Fruit fly (Drosophila melanogaster) whole organism, embryonic: ENCODE results near the gene Hexo1.
A peak's percentile ranks its signal among the peaks of the same experiment; 100 is the strongest.

ENCODE experiments used
- ATbp ChIP-seq: fragments of 200-800 bp; sonication (Bioruptor generic); optimal IDR thresholded peaks from 2 replicates; lab custom pipeline; 2017; ENCODE audit warnings: missing biosample characterization, mild to moderate bottlenecking, missing genetic modification characterization, missing genetic modification reagents
- B-H1 ChIP-seq: fragments of 200-800 bp; sonication (Bioruptor generic); IDR thresholded peaks from 3 replicates; pipeline ENCODE4 v1.3.6; 2022; ENCODE audit warnings: missing biosample characterization, missing genetic modification characterization
- B-H2 ChIP-seq: fragments of 200-800 bp; sonication (Bioruptor generic); optimal IDR thresholded peaks from 2 replicates; lab custom pipeline; 2018; ENCODE audit warnings: missing biosample characterization, mild to moderate bottlenecking, missing genetic modification characterization
- CG10209 ChIP-seq: fragments of 200-800 bp; sonication (Bioruptor generic); optimal IDR thresholded peaks from 3 replicates; lab custom pipeline; 2017; ENCODE audit warnings: missing biosample characterization, mild to moderate bottlenecking, missing genetic modification characterization, missing genetic modification reagents
- CG10274 ChIP-seq: fragments of 200-800 bp; sonication (Bioruptor generic); optimal IDR thresholded peaks from 3 replicates; lab custom pipeline; 2017; ENCODE audit warnings: missing biosample characterization, mild to moderate bottlenecking, missing genetic modification characterization
- CG10959 ChIP-seq: fragments of 200-800 bp; sonication (Bioruptor generic); IDR thresholded peaks from 2 replicates; pipeline ENCODE4 v1.3.6; 2022; ENCODE audit warnings: missing biosample characterization, missing genetic modification characterization
- CG11456 ChIP-seq: fragments of 200-800 bp; sonication (Bioruptor generic); IDR thresholded peaks from 3 replicates; pipeline ENCODE4 v1.3.6; 2022; ENCODE audit warnings: missing biosample characterization, missing genetic modification characterization
- CG13894 ChIP-seq: fragments of 200-800 bp; sonication (Bioruptor generic); optimal IDR thresholded peaks from 3 replicates; lab custom pipeline; 2018; ENCODE audit warnings: missing biosample characterization, mild to moderate bottlenecking, missing genetic modification characterization, moderate library complexity
- CG15011 ChIP-seq: fragments of 200-800 bp; sonication (Bioruptor generic); optimal IDR thresholded peaks from 3 replicates; lab custom pipeline; 2018; ENCODE audit warnings: missing biosample characterization, mild to moderate bottlenecking, missing genetic modification characterization
- CG17186 ChIP-seq: fragments of 200-800 bp; sonication (Bioruptor generic); optimal IDR thresholded peaks from 3 replicates; lab custom pipeline; 2017; ENCODE audit warnings: missing biosample characterization, missing genetic modification reagents, missing genetic modification characterization
- CG17802 ChIP-seq: fragments of 200-800 bp; sonication (Bioruptor generic); optimal IDR thresholded peaks from 2 replicates; lab custom pipeline; 2018; ENCODE audit warnings: missing biosample characterization, mild to moderate bottlenecking, missing genetic modification characterization, moderate library complexity
- CG31365 ChIP-seq: fragments of 200-800 bp; sonication (Bioruptor generic); optimal IDR thresholded peaks from 2 replicates; lab custom pipeline; 2018; ENCODE audit warnings: missing biosample characterization, mild to moderate bottlenecking, missing genetic modification characterization
- CG3847 ChIP-seq: fragments of 200-800 bp; sonication (Bioruptor generic); IDR thresholded peaks from 2 replicates; pipeline ENCODE4 v1.3.6; 2022; ENCODE audit warnings: missing biosample characterization, missing genetic modification characterization
- CG42726 ChIP-seq: fragments of 200-800 bp; sonication (Bioruptor generic); IDR thresholded peaks from 2 replicates; pipeline ENCODE4 v1.3.6; 2022; ENCODE audit warnings: missing biosample characterization, missing genetic modification characterization; ENCODE audit not compliant: partially characterized antibody
- CG4854 ChIP-seq: fragments of 200-800 bp; sonication (Bioruptor generic); optimal IDR thresholded peaks from 2 replicates; lab custom pipeline; 2016; ENCODE audit warnings: missing biosample characterization, missing genetic modification characterization, inconsistent platforms
- CG8388 ChIP-seq: fragments of 200-800 bp; sonication (Bioruptor generic); optimal IDR thresholded peaks from 2 replicates; lab custom pipeline; 2019; ENCODE audit warnings: missing biosample characterization, mild to moderate bottlenecking, missing genetic modification characterization, moderate library complexity
- CG8478 ChIP-seq: fragments of >200 bp; optimal IDR thresholded peaks from 2 replicates; lab custom pipeline; 2018
- CG9817 ChIP-seq: fragments of 200-800 bp; sonication (Bioruptor generic); optimal IDR thresholded peaks from 2 replicates; lab custom pipeline; 2018; ENCODE audit warnings: missing biosample characterization, mild to moderate bottlenecking, missing genetic modification characterization, moderate library complexity
- Dek ChIP-seq: fragments of 200-800 bp; sonication (Bioruptor generic); optimal IDR thresholded peaks from 3 replicates; lab custom pipeline; 2019; ENCODE audit warnings: missing biosample characterization, mild to moderate bottlenecking, missing genetic modification characterization, moderate library complexity
- Gug ChIP-seq: fragments of 200-800 bp; sonication (Bioruptor generic); IDR thresholded peaks from 4 replicates; pipeline ENCODE4 v1.3.6; 2022; ENCODE audit warnings: missing biosample characterization, missing genetic modification characterization
- H2.0 ChIP-seq: fragments of 200-800 bp; sonication (Bioruptor generic); IDR thresholded peaks from 2 replicates; pipeline ENCODE4 v1.3.6; 2022; ENCODE audit warnings: missing biosample characterization, missing genetic modification characterization
- HLH4C ChIP-seq: fragments of 200-800 bp; sonication (Bioruptor generic); IDR thresholded peaks from 3 replicates; pipeline ENCODE4 v1.3.6; 2022; ENCODE audit warnings: missing biosample characterization, missing genetic modification characterization; ENCODE audit not compliant: partially characterized antibody
- Hsf ChIP-seq: fragments of 200-800 bp; sonication (Bioruptor generic); optimal IDR thresholded peaks from 3 replicates; lab custom pipeline; 2016; ENCODE audit warnings: missing biosample characterization, missing genetic modification characterization
- Lhr ChIP-seq: fragments of 200-800 bp; sonication (Bioruptor generic); optimal IDR thresholded peaks from 3 replicates; lab custom pipeline; 2017; ENCODE audit warnings: mild to moderate bottlenecking, missing biosample characterization, missing genetic modification reagents, missing genetic modification characterization
- Lpt ChIP-seq: fragments of >200 bp; optimal IDR thresholded peaks from 2 replicates; lab custom pipeline; 2018; ENCODE audit warnings: missing biosample characterization, missing genetic modification characterization
- MTF-1 ChIP-seq: fragments of 200-800 bp; sonication (Bioruptor generic); optimal IDR thresholded peaks from 2 replicates; lab custom pipeline; 2018; ENCODE audit warnings: missing biosample characterization, mild to moderate bottlenecking, missing genetic modification characterization, borderline replicate concordance
- NK7.1 ChIP-seq: fragments of 200-800 bp; sonication (Bioruptor generic); optimal IDR thresholded peaks from 3 replicates; lab custom pipeline; 2016; ENCODE audit warnings: missing biosample characterization, missing genetic modification characterization
- Neu2 ChIP-seq: fragments of 200-800 bp; sonication (Bioruptor generic); optimal IDR thresholded peaks from 3 replicates; lab custom pipeline; 2016; ENCODE audit warnings: missing biosample characterization, missing genetic modification characterization, borderline replicate concordance
- Nf-YB ChIP-seq: fragments of 200-800 bp; sonication (Bioruptor generic); optimal IDR thresholded peaks from 3 replicates; lab custom pipeline; 2019; ENCODE audit warnings: missing biosample characterization, mild to moderate bottlenecking, missing genetic modification characterization, moderate library complexity
- Six4 ChIP-seq: fragments of 200-800 bp; sonication (Bioruptor generic); optimal IDR thresholded peaks from 2 replicates; lab custom pipeline; 2016; ENCODE audit warnings: missing biosample characterization, missing genetic modification characterization
- TFAM ChIP-seq: fragments of 200-800 bp; sonication (Bioruptor generic); optimal IDR thresholded peaks from 2 replicates; lab custom pipeline; 2017; ENCODE audit warnings: missing biosample characterization, missing genetic modification characterization, inconsistent platforms
- ase ChIP-seq: fragments of 200-800 bp; sonication (Bioruptor generic); IDR thresholded peaks from 3 replicates; pipeline ENCODE4 v1.3.6; 2022; ENCODE audit warnings: missing biosample characterization, missing genetic modification characterization
- chn ChIP-seq: fragments of 200-800 bp; sonication (Bioruptor generic); optimal IDR thresholded peaks from 2 replicates; lab custom pipeline; 2016; ENCODE audit warnings: missing biosample characterization, missing genetic modification characterization
- ci ChIP-seq: fragments of 200-800 bp; sonication (Bioruptor generic); IDR thresholded peaks from 3 replicates; pipeline ENCODE4 v1.3.6; 2022; ENCODE audit warnings: missing biosample characterization, missing genetic modification characterization
- danr ChIP-seq: fragments of 200-800 bp; sonication (Bioruptor generic); IDR thresholded peaks from 2 replicates; pipeline ENCODE4 v1.3.6; 2022; ENCODE audit warnings: missing biosample characterization, missing genetic modification characterization
- dimm ChIP-seq: fragments of 200-800 bp; sonication (Bioruptor generic); IDR thresholded peaks from 2 replicates; pipeline ENCODE4 v1.3.6; 2022; ENCODE audit warnings: missing biosample characterization, missing genetic modification characterization
- dpn ChIP-seq, 2 experiments: fragments of 200-800 bp; sonication (Bioruptor generic); optimal IDR thresholded peaks; 3 replicates each; lab custom pipeline; 2016; ENCODE audit warnings: missing biosample characterization in 2 of 2, missing genetic modification characterization in 2 of 2
- ftz-f1 ChIP-seq: fragments of 200-800 bp; sonication (Bioruptor generic); optimal IDR thresholded peaks from 2 replicates; lab custom pipeline; 2016; ENCODE audit warnings: missing biosample characterization, missing genetic modification characterization
- grn ChIP-seq: fragments of 200-800 bp; sonication (Bioruptor generic); optimal IDR thresholded peaks from 3 replicates; lab custom pipeline; 2017; ENCODE audit warnings: missing biosample characterization, missing genetic modification characterization
- hbn ChIP-seq: fragments of 200-800 bp; sonication (Bioruptor generic); IDR thresholded peaks from 2 replicates; pipeline ENCODE4 v1.3.6; 2022; ENCODE audit warnings: missing biosample characterization, missing genetic modification characterization; ENCODE audit not compliant: partially characterized antibody
- kay ChIP-seq: fragments of 200-800 bp; sonication (Bioruptor generic); optimal IDR thresholded peaks from 2 replicates; lab custom pipeline; 2016; ENCODE audit warnings: missing biosample characterization, missing genetic modification characterization
- lbe ChIP-seq: fragments of 200-800 bp; sonication (Bioruptor generic); optimal IDR thresholded peaks from 2 replicates; lab custom pipeline; 2016; ENCODE audit warnings: missing biosample characterization, mild to moderate bottlenecking, missing genetic modification characterization
- nau ChIP-seq: fragments of 200-800 bp; sonication (Bioruptor generic); optimal IDR thresholded peaks from 3 replicates; lab custom pipeline; 2017; ENCODE audit warnings: missing biosample characterization, mild to moderate bottlenecking, missing genetic modification characterization, missing genetic modification reagents
- p53 ChIP-seq: fragments of 200-800 bp; sonication (Bioruptor generic); optimal IDR thresholded peaks from 2 replicates; lab custom pipeline; 2016; ENCODE audit warnings: missing biosample characterization, missing genetic modification characterization
- repo ChIP-seq: fragments of 200-800 bp; sonication (Bioruptor generic); optimal IDR thresholded peaks from 2 replicates; lab custom pipeline; 2016; ENCODE audit warnings: missing biosample characterization, missing genetic modification characterization
- schlank ChIP-seq: fragments of 200-800 bp; sonication (Bioruptor generic); optimal IDR thresholded peaks from 2 replicates; lab custom pipeline; 2018; ENCODE audit warnings: missing biosample characterization, mild to moderate bottlenecking, missing genetic modification characterization
- slou ChIP-seq: fragments of 200-800 bp; sonication (Bioruptor generic); optimal IDR thresholded peaks from 3 replicates; lab custom pipeline; 2016; ENCODE audit warnings: missing biosample characterization, missing genetic modification characterization
- tio ChIP-seq: fragments of 200-800 bp; sonication (Bioruptor generic); optimal IDR thresholded peaks from 2 replicates; lab custom pipeline; 2017; ENCODE audit warnings: missing biosample characterization, missing genetic modification characterization, inconsistent platforms
- usp ChIP-seq: fragments of >200 bp; optimal IDR thresholded peaks from 2 replicates; lab custom pipeline; 2017; ENCODE audit warnings: missing biosample characterization, missing genetic modification characterization
- vnd ChIP-seq: fragments of 200-800 bp; sonication (Bioruptor generic); IDR thresholded peaks from 3 replicates; pipeline ENCODE4 v1.3.6; 2022; ENCODE audit warnings: missing biosample characterization, missing genetic modification characterization; ENCODE audit not compliant: partially characterized antibody
- zf30C ChIP-seq: fragments of 200-800 bp; sonication (Bioruptor generic); optimal IDR thresholded peaks from 3 replicates; lab custom pipeline; 2018; ENCODE audit warnings: missing biosample characterization, mild to moderate bottlenecking, missing genetic modification characterization

Hexo1 gene

DNA sequence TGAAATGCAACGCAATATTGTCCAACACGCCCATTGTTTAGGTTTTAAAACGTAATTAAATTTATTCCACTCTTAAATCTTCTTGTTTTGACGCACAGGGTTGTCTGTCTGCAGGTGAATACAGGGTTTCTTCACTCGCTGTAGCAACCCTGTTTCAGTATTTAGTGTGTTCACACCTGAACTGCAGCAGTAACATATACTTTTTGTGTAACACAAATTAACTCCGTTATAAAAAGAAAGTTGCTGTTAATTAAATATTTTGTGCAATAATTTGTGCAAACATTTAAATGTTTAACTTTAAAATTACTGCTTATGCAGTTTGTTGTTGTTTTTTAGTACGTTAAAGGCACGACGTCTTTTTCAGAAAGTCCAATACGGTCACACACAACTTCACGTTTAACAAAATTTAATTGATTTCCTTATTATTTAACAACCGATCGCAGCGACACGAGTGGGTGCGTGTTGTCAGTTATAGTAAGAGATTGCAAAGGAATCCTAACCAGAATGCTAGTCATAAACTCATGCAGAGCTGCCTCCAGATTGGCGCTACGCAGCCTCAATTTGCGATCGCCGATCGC, 3.8 kb downstream of the Hexo1 start, which contains the start of the genes CG15012 and Fdx2 (continued):
- peak; percentile 25 to 33 for TF ChIP-seq dpn (GFP tag; optimal IDR thresholded peaks at IDR 0.05; lab: Kevin White, UChicago)
- no peak for TF ChIP-seq CG10959
- TF ChIP-seq nau: no peak
- TF ChIP-seq ci: peak; percentile 13; the same call in 1 of the 3 replicates
- TF ChIP-seq CG9817 (tag; lab: Kevin White, UChicago): no peak
- TF ChIP-seq chn: no peak
- TF ChIP-seq Nf-YB (GFP tag; lab: Kevin White, UChicago): no peak
- TF ChIP-seq slou (GFP tag; lab: Kevin White, UChicago): peak; percentile 8
- TF ChIP-seq hbn (GFP tag; lab: Robert Waterston, UW): no peak
- no peak for TF ChIP-seq dimm (GFP tag; lab: Robert Waterston, UW)
- TF ChIP-seq Neu2 (GFP tag; lab: Kevin White, UChicago): no peak
- peak; percentile 7 for TF ChIP-seq CG13894
- TF ChIP-seq CG17802 (tag; lab: Kevin White, UChicago): peak; percentile 88
- no peak for TF ChIP-seq MTF-1 (GFP tag; lab: Kevin White, UChicago)
- TF ChIP-seq repo (GFP tag; lab: Kevin White, UChicago): no peak
- no peak for TF ChIP-seq CG10209 (GFP tag; lab: Kevin White, UChicago)
- TF ChIP-seq ase (GFP tag; lab: Robert Waterston, UW): no peak
- TF ChIP-seq NK7.1: no peak
- TF ChIP-seq CG3847: peak; percentile 43
- TF ChIP-seq CG31365 (tag; lab: Kevin White, UChicago): no peak
- TF ChIP-seq H2.0 (GFP tag; lab: Robert Waterston, UW): no peak
- no peak for TF ChIP-seq CG8388 (GFP tag; lab: Kevin White, UChicago)
- TF ChIP-seq tio (GFP tag; lab: Kevin White, UChicago): no peak
- TF ChIP-seq CG42726 (GFP tag; lab: Robert Waterston, UW): no peak
- no peak for TF ChIP-seq ATbp (GFP tag; lab: Kevin White, UChicago)
- no peak for TF ChIP-seq TFAM (GFP tag; lab: Kevin White, UChicago)
- TF ChIP-seq Lhr (GFP tag; lab: Kevin White, UChicago): peak; percentile 46
- no peak for TF ChIP-seq vnd
- no peak for TF ChIP-seq Gug (GFP tag; lab: Robert Waterston, UW)
- TF ChIP-seq CG17186 (GFP tag; lab: Kevin White, UChicago): peak; percentile 2
- TF ChIP-seq CG10274: no peak
- peak; percentile 7 for TF ChIP-seq p53
- TF ChIP-seq zf30C: no peak
- no peak for TF ChIP-seq grn (GFP tag; lab: Kevin White, UChicago)
- TF ChIP-seq ftz-f1 (GFP tag; lab: Kevin White, UChicago): no peak
- no peak for TF ChIP-seq Dek (tag; lab: Kevin White, UChicago)
- no peak for TF ChIP-seq lbe (GFP tag; lab: Kevin White, UChicago)
- no peak for TF ChIP-seq CG8478 (lab: Kevin White, UChicago)
- no peak for TF ChIP-seq Lpt
- no peak for TF ChIP-seq CG15011
- no peak for TF ChIP-seq B-H1
- TF ChIP-seq CG4854 (GFP tag; lab: Kevin White, UChicago): peak; percentile 20
- peak; percentile 34 for TF ChIP-seq Hsf
- TF ChIP-seq CG11456 (GFP tag; lab: Robert Waterston, UW): no peak
- no peak for TF ChIP-seq danr (GFP tag; lab: Robert Waterston, UW)
- no peak for TF ChIP-seq schlank (tag; lab: Kevin White, UChicago)
- TF ChIP-seq kay (GFP tag; lab: Kevin White, UChicago): peak; percentile 28
- no peak for TF ChIP-seq usp
- no peak for TF ChIP-seq HLH4C (GFP tag; lab: Robert Waterston, UW)
- no peak for TF ChIP-seq B-H2 (GFP tag; lab: Kevin White, UChicago)
- no peak for TF ChIP-seq Six4 (GFP tag; lab: Kevin White, UChicago)
